Worm (Caenorhabditis elegans) whole organism, late embryonic: ENCODE data around the gene Y69A2AR.47.

Source experiments
- K02D7.2 ChIP-seq: sonication (generic microtip); optimal IDR thresholded peaks from 2 replicates; lab custom pipeline; 2017; ENCODE audit warnings: mild to moderate bottlenecking, missing genetic modification characterization, missing compliant biosample characterization
- ama-1 ChIP-seq: fragments of 150-350 bp; optimal IDR thresholded peaks from 2 replicates; lab custom pipeline; 2014
- elt-2 ChIP-seq: sonication (generic microtip); optimal IDR thresholded peaks from 2 replicates; lab custom pipeline; 2016; ENCODE audit warnings: missing genetic modification reagents, missing genetic modification characterization, missing compliant biosample characterization
- eyg-1 ChIP-seq: sonication (generic microtip); optimal IDR thresholded peaks from 2 replicates; lab custom pipeline; 2016; ENCODE audit warnings: missing genotype, missing genetic modification characterization, missing compliant biosample characterization
- fkh-10 ChIP-seq: fragments of 150-350 bp; optimal IDR thresholded peaks from 2 replicates; lab custom pipeline; 2014; ENCODE audit warnings: missing biosample characterization, missing genetic modification reagents, missing genetic modification characterization
- gmeb-2 ChIP-seq: sonication (generic microtip); optimal IDR thresholded peaks from 2 replicates; lab custom pipeline; 2016; ENCODE audit warnings: missing genetic modification characterization, inconsistent platforms, missing compliant biosample characterization
- nhr-11 ChIP-seq: fragments of 150-350 bp; optimal IDR thresholded peaks from 2 replicates; lab custom pipeline; 2014; ENCODE audit warnings: missing biosample characterization, missing genetic modification characterization
- pqm-1 ChIP-seq: sonication (generic microtip); optimal IDR thresholded peaks from 2 replicates; lab custom pipeline; 2016; ENCODE audit warnings: missing genetic modification characterization, missing compliant biosample characterization
- zip-5 ChIP-seq: sonication (generic microtip); optimal IDR thresholded peaks from 2 replicates; lab custom pipeline; 2016; ENCODE audit warnings: missing genetic modification characterization, missing compliant biosample characterization

DNA sequence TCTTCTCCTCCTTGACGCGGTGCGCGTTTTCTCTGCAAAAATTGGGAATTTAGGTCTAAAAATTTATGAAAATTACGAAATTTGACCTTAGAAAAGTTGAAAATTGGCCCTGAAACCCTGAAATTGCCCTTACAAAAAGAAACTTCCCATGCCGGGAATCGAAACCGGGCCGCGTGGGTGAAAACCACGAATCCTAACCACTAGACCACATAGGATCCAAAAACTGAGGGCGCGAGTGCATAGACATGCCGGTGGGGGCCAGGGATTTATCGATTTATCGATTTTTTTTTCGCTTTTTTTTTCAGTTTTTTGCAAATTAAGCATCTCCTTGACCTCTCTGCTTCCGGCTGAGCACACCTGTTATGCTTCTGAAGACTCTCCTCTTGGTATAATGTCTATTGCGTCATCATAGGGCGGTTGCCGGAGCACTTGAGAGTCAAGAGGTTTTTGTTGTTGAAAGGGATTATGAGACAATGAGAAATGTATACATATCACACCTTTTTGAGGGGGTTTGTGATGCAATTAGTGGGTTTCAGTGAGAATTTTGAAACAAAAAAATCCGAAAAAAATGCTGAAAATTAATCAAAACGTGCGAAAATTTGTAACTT is 42.3 kb downstream of the Y69A2AR.47 start:
- no peak for TF ChIP-seq eyg-1 (tag; lab: Kevin White, UChicago)
- no peak for TF ChIP-seq zip-5
- TF ChIP-seq nhr-11 (tag; lab: Kevin White, UChicago) = no peak
- no peak for TF ChIP-seq ama-1 (lab: Kevin White, UChicago)
- peak; percentile 52 for TF ChIP-seq gmeb-2 (tag; lab: Kevin White, UChicago)
- peak; percentile 40 for TF ChIP-seq elt-2 (tag; lab: Kevin White, UChicago)
- TF ChIP-seq pqm-1 = no peak
- TF ChIP-seq K02D7.2 = peak; percentile 63
- no peak for TF ChIP-seq fkh-10 (GFP tag; lab: Kevin White, UChicago)
